Fruit fly (Drosophila melanogaster): Measurements from ENCODE around the gene CG34150.

Gene CG34150

DNA sequence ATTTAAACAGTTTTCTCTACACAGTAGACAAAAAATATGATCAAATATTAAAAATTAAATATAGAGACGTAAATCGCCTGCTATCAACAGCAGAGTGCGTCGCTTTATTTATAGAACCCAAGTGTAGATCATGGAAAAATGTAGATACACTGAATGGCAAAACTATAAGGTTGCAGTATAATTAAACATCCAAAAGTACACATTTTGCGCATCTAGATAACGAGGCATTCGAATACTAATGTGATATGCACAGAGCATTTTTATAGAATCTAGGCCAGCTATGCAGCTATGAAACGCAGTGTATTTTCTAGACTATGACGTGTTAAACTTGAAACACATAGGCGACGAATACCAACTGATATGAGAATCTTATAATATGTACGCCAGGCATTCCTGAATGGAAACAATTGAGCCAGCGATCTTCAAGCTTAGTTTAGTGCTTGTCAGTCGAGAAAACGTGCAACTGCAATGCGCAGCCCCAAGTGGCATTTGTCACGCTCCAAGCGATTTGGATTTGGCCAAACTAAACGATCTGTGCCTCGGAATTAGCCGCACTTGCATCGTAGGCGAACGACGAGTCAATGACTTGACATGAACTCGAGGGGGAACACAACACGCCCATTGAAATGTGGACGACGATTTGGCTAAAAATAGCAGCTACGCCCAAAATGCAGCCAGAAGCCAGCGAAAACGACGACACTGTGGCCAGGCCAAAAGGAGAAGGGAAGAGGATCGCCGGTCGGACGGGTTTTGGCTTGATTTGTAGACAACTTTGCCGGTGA lies 3.0 kb upstream of the CG34150 start:
- TF ChIP-seq CG7045 (GFP tag; optimal IDR thresholded peaks at IDR 0.05) (peak; percentile 91), CG1620 (GFP tag; optimal IDR thresholded peaks at IDR 0.05) (peak; percentile 9), CG12768 (GFP tag; optimal IDR thresholded peaks at IDR 0.05) (peak; percentile 95), kay (GFP tag; ENCODE audit: borderline replicate concordance) (peak; percentile 94), CG5204 (GFP tag; optimal IDR thresholded peaks at IDR 0.05) (peak; percentile 81), cnc (optimal IDR thresholded peaks at IDR 0.05) (no peak), Hr96 (GFP tag; optimal IDR thresholded peaks at IDR 0.05) (peak; percentile 80), Mnt (GFP tag; optimal IDR thresholded peaks at IDR 0.05) (peak; percentile 64), Crg-1 (GFP tag; optimal IDR thresholded peaks at IDR 0.05) (peak; percentile 78), pad (GFP tag; optimal IDR thresholded peaks at IDR 0.05) (peak; percentile 70), toe (GFP tag; optimal IDR thresholded peaks at IDR 0.05) (peak; percentile 48), CG33017 (tag; optimal IDR thresholded peaks at IDR 0.05) (peak; percentile 97), CG11617 (GFP tag; optimal IDR thresholded peaks at IDR 0.05) (peak; percentile 76), ovo (GFP tag; optimal IDR thresholded peaks at IDR 0.05) (no peak), Clk (GFP tag; optimal IDR thresholded peaks at IDR 0.05) (peak; percentile 67), CG14711 (tag; optimal IDR thresholded peaks at IDR 0.05) (peak; percentile 88), cic (GFP tag; optimal IDR thresholded peaks at IDR 0.05) (peak; percentile 56), CG7101 (tag; optimal IDR thresholded peaks at IDR 0.05) (peak; percentile 96), tj (GFP tag; optimal IDR thresholded peaks at IDR 0.05) (peak; percentile 23), bab1 (GFP tag; optimal IDR thresholded peaks at IDR 0.05) (peak; percentile 79)

DNA sequence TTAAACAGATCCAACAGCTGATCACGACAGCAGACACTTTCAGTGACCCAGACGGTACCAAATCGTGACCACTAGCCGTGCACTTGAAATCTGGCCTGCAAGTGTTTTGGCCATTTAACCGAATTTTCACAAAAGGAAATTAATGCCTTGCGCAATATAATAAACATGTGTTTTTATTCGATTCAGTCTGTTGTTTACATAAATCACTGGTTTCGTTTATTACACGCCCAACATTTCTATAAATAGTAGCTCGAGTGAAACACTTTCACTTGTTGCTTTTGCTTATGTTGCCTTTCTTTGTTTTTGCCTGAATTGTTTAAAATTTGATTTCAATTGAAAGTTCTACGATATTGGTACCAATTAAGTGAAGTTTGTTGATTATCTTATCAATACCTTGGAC lies 1.7 kb upstream of the CG34150 start:
- TF ChIP-seq cic (GFP tag; optimal IDR thresholded peaks at IDR 0.05) (no peak), bab1 (GFP tag; optimal IDR thresholded peaks at IDR 0.05) (no peak), Mnt (GFP tag; optimal IDR thresholded peaks at IDR 0.05) (no peak), kay (GFP tag; ENCODE audit: borderline replicate concordance) (no peak), cnc (optimal IDR thresholded peaks at IDR 0.05) (no peak), Clk (GFP tag; optimal IDR thresholded peaks at IDR 0.05) (no peak), CG11617 (GFP tag; optimal IDR thresholded peaks at IDR 0.05) (no peak), CG5204 (GFP tag; optimal IDR thresholded peaks at IDR 0.05) (no peak), CG7045 (GFP tag; optimal IDR thresholded peaks at IDR 0.05) (no peak), Hr96 (GFP tag; optimal IDR thresholded peaks at IDR 0.05) (no peak), CG12768 (GFP tag; optimal IDR thresholded peaks at IDR 0.05) (no peak), tj (GFP tag; optimal IDR thresholded peaks at IDR 0.05) (no peak), Crg-1 (GFP tag; optimal IDR thresholded peaks at IDR 0.05) (no peak), CG14711 (tag; optimal IDR thresholded peaks at IDR 0.05) (no peak), CG1620 (GFP tag; optimal IDR thresholded peaks at IDR 0.05) (no peak), pad (GFP tag; optimal IDR thresholded peaks at IDR 0.05) (no peak), toe (GFP tag; optimal IDR thresholded peaks at IDR 0.05) (no peak), ovo (GFP tag; optimal IDR thresholded peaks at IDR 0.05) (no peak), CG7101 (tag; optimal IDR thresholded peaks at IDR 0.05) (no peak), CG33017 (tag; optimal IDR thresholded peaks at IDR 0.05) (no peak)

DNA sequence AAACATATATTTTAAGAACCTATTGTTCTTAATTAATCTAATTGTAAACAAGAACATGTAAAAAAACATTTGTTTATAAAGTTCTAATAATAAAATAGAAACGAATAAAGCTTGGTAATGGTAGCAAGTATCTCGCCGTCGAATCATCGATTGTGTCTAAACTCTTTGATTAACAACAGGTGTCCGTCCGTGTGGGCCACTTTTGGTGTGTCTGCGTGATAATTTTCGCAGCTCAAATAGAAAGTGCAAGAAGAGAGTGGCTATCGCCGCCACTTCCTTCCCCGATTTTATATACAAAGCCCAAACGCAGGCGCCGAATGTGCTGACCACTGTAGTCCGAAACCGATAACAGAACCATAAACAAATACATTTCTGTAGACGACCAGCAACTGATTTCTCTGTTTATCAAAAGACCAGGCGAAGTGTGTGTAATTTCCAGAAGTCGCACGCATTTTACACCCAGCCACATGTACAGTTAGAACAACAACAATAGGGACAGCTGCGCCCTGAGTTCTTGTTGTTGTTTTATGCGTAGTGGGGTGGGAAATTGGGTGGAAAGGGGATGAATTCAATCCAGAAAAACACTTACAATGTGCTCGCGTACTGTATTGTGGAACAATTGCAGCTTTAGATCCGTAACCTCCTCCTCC lies 950 bp upstream of the CG34150 start:
- TF ChIP-seq CG14711 (tag; optimal IDR thresholded peaks at IDR 0.05) (no peak), toe (GFP tag; optimal IDR thresholded peaks at IDR 0.05) (no peak), CG5204 (GFP tag; optimal IDR thresholded peaks at IDR 0.05) (no peak), bab1 (GFP tag; optimal IDR thresholded peaks at IDR 0.05) (no peak), tj (GFP tag; optimal IDR thresholded peaks at IDR 0.05) (peak; percentile 24), pad (GFP tag; optimal IDR thresholded peaks at IDR 0.05) (no peak), kay (GFP tag; ENCODE audit: borderline replicate concordance) (no peak), ovo (GFP tag; optimal IDR thresholded peaks at IDR 0.05) (no peak), cnc (optimal IDR thresholded peaks at IDR 0.05) (no peak)

DNA sequence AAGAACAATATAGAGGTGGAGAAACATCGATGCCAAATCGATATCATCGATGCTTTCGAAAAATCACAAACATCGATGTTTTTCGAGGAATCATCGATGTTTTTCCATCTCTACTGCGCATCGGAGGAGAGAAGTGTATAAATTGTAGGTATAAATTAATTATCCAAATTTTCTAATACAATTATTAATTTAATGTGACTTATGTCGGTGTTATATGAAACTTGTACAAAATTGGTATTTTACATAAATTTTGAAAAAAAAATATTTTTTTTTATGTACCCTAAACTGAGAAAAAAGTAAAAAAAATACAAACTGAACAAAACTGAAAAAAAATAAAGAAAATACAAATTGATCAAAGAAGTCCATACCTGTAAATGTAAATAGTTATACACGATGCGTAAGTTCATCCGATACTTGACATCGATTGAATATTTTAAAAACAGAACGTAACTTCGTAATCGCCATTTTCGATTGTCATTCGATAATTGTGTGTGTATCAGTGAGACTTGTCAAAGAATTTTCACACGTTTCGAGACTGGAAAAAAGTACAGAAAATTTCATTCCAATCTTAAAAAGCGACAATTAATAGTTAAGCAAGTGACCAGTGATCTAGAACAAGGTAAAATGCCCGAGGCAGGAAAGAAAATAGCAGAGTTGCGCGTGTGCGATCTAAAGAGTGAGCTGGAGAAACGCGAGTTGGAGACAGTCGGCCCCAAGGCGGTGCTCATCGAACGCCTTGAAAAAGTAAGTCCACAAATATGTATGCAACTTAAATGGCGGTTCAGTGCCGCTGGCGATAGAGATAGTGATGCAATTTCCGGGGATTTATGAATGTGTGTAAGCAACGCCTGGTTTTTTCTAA lies 3.2 kb downstream of the CG34150 start, which contains the start of the genes CG5808 and Saf-B:
Gene CG5808, minus strand, starts transcription at position 15 of the 862 bp plus-strand sequence.
Gene Saf-B, plus strand, starts transcription at position 472 of the 862 bp plus-strand sequence.
- TF ChIP-seq tj (GFP tag; optimal IDR thresholded peaks at IDR 0.05) (peak; percentile 5), kay (GFP tag; ENCODE audit: borderline replicate concordance) (no peak), CG11617 (GFP tag; optimal IDR thresholded peaks at IDR 0.05) (peak; percentile 45), bab1 (GFP tag; optimal IDR thresholded peaks at IDR 0.05) (no peak), CG12768 (GFP tag; optimal IDR thresholded peaks at IDR 0.05) (peak; percentile 38), CG1620 (GFP tag; optimal IDR thresholded peaks at IDR 0.05) (peak; percentile 53), CG14711 (tag; optimal IDR thresholded peaks at IDR 0.05) (peak; percentile 44)

DNA sequence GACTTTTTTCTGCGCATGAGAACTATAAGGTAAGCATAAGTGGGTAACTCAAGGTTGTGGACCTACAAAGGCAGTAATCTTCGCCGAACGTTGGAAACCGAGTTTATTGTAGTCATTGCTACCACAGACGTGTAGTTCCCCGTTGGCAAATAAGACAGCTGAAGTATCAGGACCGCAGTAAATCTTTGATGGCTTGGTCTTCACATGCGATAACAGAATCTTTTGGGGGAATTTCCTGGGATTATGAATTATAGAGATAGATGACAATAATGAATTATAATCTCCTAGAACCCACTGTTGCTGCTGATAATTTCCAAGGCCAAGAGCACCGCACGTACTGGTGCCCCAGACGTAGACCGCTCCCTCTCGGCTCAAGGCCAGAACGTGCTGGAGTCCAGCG lies 9.0 kb downstream of the CG34150 start:
- no peak for TF ChIP-seq CG14711 (tag; optimal IDR thresholded peaks at IDR 0.05)
- TF ChIP-seq cic (GFP tag; optimal IDR thresholded peaks at IDR 0.05): no peak
- no peak for TF ChIP-seq cnc (optimal IDR thresholded peaks at IDR 0.05)
- TF ChIP-seq CG12768 (GFP tag; optimal IDR thresholded peaks at IDR 0.05): no peak
- no peak for TF ChIP-seq ovo (GFP tag; optimal IDR thresholded peaks at IDR 0.05)
- no peak for TF ChIP-seq bab1 (GFP tag; optimal IDR thresholded peaks at IDR 0.05)
- no peak for TF ChIP-seq Crg-1 (GFP tag; optimal IDR thresholded peaks at IDR 0.05)
- no peak for TF ChIP-seq Mnt (GFP tag; optimal IDR thresholded peaks at IDR 0.05)
- TF ChIP-seq Hr96 (GFP tag; optimal IDR thresholded peaks at IDR 0.05): no peak
- no peak for TF ChIP-seq toe (GFP tag; optimal IDR thresholded peaks at IDR 0.05)
- no peak for TF ChIP-seq Clk (GFP tag; optimal IDR thresholded peaks at IDR 0.05)
- no peak for TF ChIP-seq pad (GFP tag; optimal IDR thresholded peaks at IDR 0.05)
- TF ChIP-seq kay (GFP tag; ENCODE audit: borderline replicate concordance): no peak
- TF ChIP-seq CG33017 (tag; optimal IDR thresholded peaks at IDR 0.05): no peak
- no peak for TF ChIP-seq CG11617 (GFP tag; optimal IDR thresholded peaks at IDR 0.05)
- no peak for TF ChIP-seq CG7045 (GFP tag; optimal IDR thresholded peaks at IDR 0.05)
- no peak for TF ChIP-seq CG5204 (GFP tag; optimal IDR thresholded peaks at IDR 0.05)
- no peak for TF ChIP-seq CG1620 (GFP tag; optimal IDR thresholded peaks at IDR 0.05)
- TF ChIP-seq tj (GFP tag; optimal IDR thresholded peaks at IDR 0.05): no peak
